Fruit fly (Drosophila melanogaster): ENCODE measurements around the gene GckIII.

The GckIII gene

dm6 chr3R:17043570-17043923 is 41.8 kb upstream of the GckIII start:
- TF ChIP-seq Abd-B (GFP tag; optimal IDR thresholded peaks at IDR 0.05), result no peak
- no peak for TF ChIP-seq HLH106 (tag; optimal IDR thresholded peaks at IDR 0.05)
- TF ChIP-seq brk (GFP tag; optimal IDR thresholded peaks at IDR 0.05), result no peak
- no peak for TF ChIP-seq psq (GFP tag; optimal IDR thresholded peaks at IDR 0.05)
- TF ChIP-seq Jra (GFP tag; optimal IDR thresholded peaks at IDR 0.05), result no peak
- TF ChIP-seq br (GFP tag; optimal IDR thresholded peaks at IDR 0.05), result no peak
- no peak for TF ChIP-seq Hr83 (GFP tag; optimal IDR thresholded peaks at IDR 0.05; ENCODE audit: poor library complexity, severe bottlenecking)
- TF ChIP-seq sv (GFP tag; optimal IDR thresholded peaks at IDR 0.05), result no peak
- TF ChIP-seq usp (GFP tag; optimal IDR thresholded peaks at IDR 0.05), result no peak
- TF ChIP-seq fru (GFP tag; optimal IDR thresholded peaks at IDR 0.05), result no peak

DNA sequence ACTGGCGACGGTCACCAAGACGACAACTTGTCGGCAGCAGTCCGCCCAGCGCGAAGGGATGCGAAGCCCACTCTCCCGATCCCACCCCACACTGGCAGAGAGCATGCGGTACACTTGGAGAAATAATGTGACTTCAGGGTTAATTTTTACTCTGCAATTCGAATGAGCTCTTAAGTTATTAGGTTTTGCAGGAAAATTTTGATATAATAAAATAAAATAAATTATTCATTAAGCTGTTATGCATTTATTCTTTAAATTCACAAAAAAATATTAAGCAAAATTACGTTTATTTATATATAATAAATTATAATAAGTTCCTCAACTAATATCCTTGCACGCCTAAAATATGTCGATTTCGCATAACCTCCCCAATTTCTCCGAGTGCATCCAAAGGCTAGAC is 36.4 kb upstream of the GckIII start:
- TF ChIP-seq rgr (GFP tag; optimal IDR thresholded peaks at IDR 0.05) (peak; percentile 18), Sp1 (GFP tag; optimal IDR thresholded peaks at IDR 0.05) (no peak), foxo (GFP tag; optimal IDR thresholded peaks at IDR 0.05) (peak in 1 of 2 experiments; percentile 4)

- TF ChIP-seq CG9705 (GFP tag; optimal IDR thresholded peaks at IDR 0.05) (peak; percentile 74), Myc (optimal IDR thresholded peaks at IDR 0.05) (no peak), CrebA (GFP tag; optimal IDR thresholded peaks at IDR 0.05; ENCODE audit: borderline replicate concordance) (no peak), rgr (GFP tag; optimal IDR thresholded peaks at IDR 0.05) (peak; percentile 66), h (GFP tag; optimal IDR thresholded peaks at IDR 0.05) (peak; percentile 84), Vsx2 (GFP tag; optimal IDR thresholded peaks at IDR 0.05; ENCODE audit: partially characterized antibody) (no peak), Hnf4 (GFP tag; optimal IDR thresholded peaks at IDR 0.05) (peak; percentile 59), dl (GFP tag; optimal IDR thresholded peaks at IDR 0.05; ENCODE audit: insufficient read depth in 1 of 2, partially characterized antibody in 2 of 2) (no peak), GATAd (GFP tag; optimal IDR thresholded peaks at IDR 0.05) (no peak), Dfd (GFP tag; optimal IDR thresholded peaks at IDR 0.05) (no peak), dsf (GFP tag; optimal IDR thresholded peaks at IDR 0.05; ENCODE audit: borderline replicate concordance) (no peak), tai (GFP tag; optimal IDR thresholded peaks at IDR 0.05) (peak; percentile 34), sv (GFP tag; optimal IDR thresholded peaks at IDR 0.05) (peak; percentile 33), foxo (GFP tag; optimal IDR thresholded peaks at IDR 0.05) (peak in 1 of 2 experiments; percentile 63), Hr78 (GFP tag; optimal IDR thresholded peaks at IDR 0.05) (no peak), Sp1 (GFP tag; optimal IDR thresholded peaks at IDR 0.05) (peak; percentile 80), Mio (GFP tag; optimal IDR thresholded peaks at IDR 0.05) (no peak), sage (GFP tag; optimal IDR thresholded peaks at IDR 0.05) (peak; percentile 59), psq (GFP tag; optimal IDR thresholded peaks at IDR 0.05) (peak; percentile 62), jim (GFP tag; optimal IDR thresholded peaks at IDR 0.05) (no peak), N (GFP tag; optimal IDR thresholded peaks at IDR 0.05) (no peak), OdsH (GFP tag; optimal IDR thresholded peaks at IDR 0.05) (peak; percentile 79), fru (GFP tag; optimal IDR thresholded peaks at IDR 0.05) (peak; percentile 71), CG32264 (GFP tag; optimal IDR thresholded peaks at IDR 0.05) (peak; percentile 46), HLH106 (tag; optimal IDR thresholded peaks at IDR 0.05) (peak; percentile 88), br (GFP tag; optimal IDR thresholded peaks at IDR 0.05) (peak; percentile 71), Jra (GFP tag; optimal IDR thresholded peaks at IDR 0.05) (no peak), pan (optimal IDR thresholded peaks at IDR 0.05) (no peak), Abd-B (GFP tag; optimal IDR thresholded peaks at IDR 0.05) (no peak), dmrt93B (GFP tag; optimal IDR thresholded peaks at IDR 0.05) (peak; percentile 61), Hr83 (GFP tag; optimal IDR thresholded peaks at IDR 0.05; ENCODE audit: poor library complexity, severe bottlenecking) (no peak), woc (GFP tag; optimal IDR thresholded peaks at IDR 0.05) (peak; percentile 78), Dif (GFP tag; optimal IDR thresholded peaks at IDR 0.05; ENCODE audit: partially characterized antibody) (no peak), lola (GFP tag; optimal IDR thresholded peaks at IDR 0.05) (no peak), brk (GFP tag; optimal IDR thresholded peaks at IDR 0.05) (peak; percentile 69), Rel (GFP tag; optimal IDR thresholded peaks at IDR 0.05) (peak; percentile 34), Rel (tag; optimal IDR thresholded peaks at IDR 0.05) (peak; percentile 39), ey (GFP tag; optimal IDR thresholded peaks at IDR 0.05) (peak; percentile 72), usp (GFP tag; optimal IDR thresholded peaks at IDR 0.05) (no peak)
Observed at dm6 chr3R:17052465-17053149, 32.7 kb upstream of the GckIII start.

All from whole organism, wandering third instar larva.